Worm (Caenorhabditis elegans) whole organism, L3 larva: ENCODE measurements around the gene M03C11.1.

Source experiments
- ama-1 ChIP-seq: fragments of 150-350 bp; optimal IDR thresholded peaks from 2 replicates; lab custom pipeline; 2018
- ceh-82 ChIP-seq: fragments of 150-350 bp; optimal IDR thresholded peaks from 2 replicates; lab custom pipeline; 2014; ENCODE audit warnings: missing biosample characterization, missing genetic modification characterization
- egl-27 ChIP-seq: sonication (generic microtip); optimal IDR thresholded peaks from 4 replicates; lab custom pipeline; 2017; ENCODE audit warnings: missing biosample characterization, missing genetic modification reagents, missing genetic modification characterization
- elt-2 ChIP-seq: sonication (generic microtip); optimal IDR thresholded peaks from 2 replicates; lab custom pipeline; 2016; ENCODE audit warnings: missing genetic modification reagents, mild to moderate bottlenecking, missing genetic modification characterization, missing compliant biosample characterization
- fkh-10 ChIP-seq: sonication (generic microtip); optimal IDR thresholded peaks from 2 replicates; lab custom pipeline; 2017; ENCODE audit warnings: missing biosample characterization, missing genetic modification reagents, missing genetic modification characterization
- jun-1 ChIP-seq: fragments of 150-350 bp; optimal IDR thresholded peaks from 2 replicates; lab custom pipeline; 2014; ENCODE audit warnings: missing biosample characterization, missing genetic modification reagents, missing genetic modification characterization
- nhr-11 ChIP-seq: fragments of 150-350 bp; optimal IDR thresholded peaks from 2 replicates; lab custom pipeline; 2014; ENCODE audit warnings: missing biosample characterization, missing genetic modification characterization
- nhr-28 ChIP-seq: fragments of 150-350 bp; optimal IDR thresholded peaks from 2 replicates; lab custom pipeline; 2014; ENCODE audit warnings: missing biosample characterization, missing genetic modification characterization
- nhr-76 ChIP-seq: fragments of 150-350 bp; sonication (generic microtip); optimal IDR thresholded peaks from 5 replicates; lab custom pipeline; 2014; ENCODE audit warnings: missing biosample characterization, missing genetic modification characterization
- nhr-77 ChIP-seq: fragments of 150-350 bp; optimal IDR thresholded peaks from 2 replicates; lab custom pipeline; 2014; ENCODE audit warnings: missing biosample characterization, missing genetic modification characterization
- pqm-1 ChIP-seq: fragments of 150-350 bp; optimal IDR thresholded peaks from 2 replicates; lab custom pipeline; 2017; ENCODE audit warnings: missing biosample characterization, missing genetic modification characterization, inconsistent platforms
- snpc-4 ChIP-seq: fragments of 150-350 bp; optimal IDR thresholded peaks from 2 replicates; lab custom pipeline; 2014; ENCODE audit warnings: missing biosample characterization, missing genetic modification characterization
- ztf-11 ChIP-seq: fragments of 150-350 bp; optimal IDR thresholded peaks from 2 replicates; lab custom pipeline; 2014; ENCODE audit warnings: missing biosample characterization, missing genetic modification characterization

DNA sequence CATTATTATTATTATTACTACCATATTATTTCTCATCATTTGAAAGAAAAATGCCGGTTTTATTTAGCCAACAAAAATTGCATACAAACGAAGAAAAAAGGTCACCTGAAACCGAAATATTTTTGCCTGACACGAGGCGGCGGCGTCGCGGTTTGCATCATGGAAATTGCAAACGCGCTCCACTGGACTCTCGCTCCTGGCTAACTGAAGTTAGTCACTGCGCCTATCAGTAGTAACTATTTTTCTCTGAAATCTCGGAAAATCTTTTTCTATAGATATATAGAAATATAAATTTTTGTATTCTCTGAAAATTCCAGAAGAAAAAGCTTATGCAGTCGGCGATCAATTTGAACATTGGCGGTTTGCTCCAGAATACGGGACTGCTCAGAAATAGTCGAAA is 19.9 kb upstream of the M03C11.1 start, which contains the start of gene ymel-1:
- TF ChIP-seq nhr-28 (no peak), nhr-11 (tag; lab: Kevin White, UChicago) (no peak), ztf-11 (tag; lab: Kevin White, UChicago) (no peak), egl-27 (tag; lab: Kevin White, UChicago) (no peak), nhr-77 (tag; lab: Kevin White, UChicago) (no peak), fkh-10 (GFP tag; lab: Kevin White, UChicago) (no peak), jun-1 (tag; lab: Kevin White, UChicago) (no peak), ama-1 (no peak), elt-2 (tag; lab: Kevin White, UChicago) (peak; percentile 22), pqm-1 (peak; percentile 39), ceh-82 (tag; lab: Kevin White, UChicago) (no peak), snpc-4 (no peak), nhr-76 (tag; lab: Kevin White, UChicago) (no peak)
